Worm (Caenorhabditis elegans) whole organism, L4 larva: ENCODE data around the gene ZK632.11.

Experiments
- Y105C5A.15 ChIP-seq: fragments of 200-800 bp; sonication (Bioruptor generic); IDR thresholded peaks from 2 replicates; pipeline ENCODE4 v1.3.6; 2022; ENCODE audit warnings: missing genetic modification characterization, missing compliant biosample characterization
- Y75B8A.6 ChIP-seq: fragments of 200-800 bp; sonication (Bioruptor generic); IDR thresholded peaks from 2 replicates; pipeline ENCODE4 v1.3.6; 2022; ENCODE audit warnings: missing genetic modification reagents, missing genetic modification characterization, missing compliant biosample characterization
- aha-1 ChIP-seq: fragments of 150-350 bp; peaks from one replicate; lab custom pipeline; 2014; ENCODE audit warnings: missing biosample characterization, missing genetic modification characterization
- ama-1 ChIP-seq: fragments of 150-350 bp; optimal IDR thresholded peaks from 2 replicates; lab custom pipeline; 2014; ENCODE audit warnings: inconsistent platforms, mixed read lengths
- arid-1 ChIP-seq: fragments of 200-800 bp; sonication (Bioruptor generic); conservative IDR thresholded peaks from 2 replicates; pipeline ENCODE4 v1.3.6; 2022; ENCODE audit warnings: missing genetic modification reagents, missing genetic modification characterization, missing compliant biosample characterization
- ceh-62 ChIP-seq: sonication (generic microtip); optimal IDR thresholded peaks from 2 replicates; lab custom pipeline; 2017; ENCODE audit warnings: missing biosample characterization, missing genetic modification characterization
- ceh-82 ChIP-seq: sonication (generic microtip); optimal IDR thresholded peaks from 2 replicates; lab custom pipeline; 2017; ENCODE audit warnings: missing biosample characterization, missing genetic modification characterization
- ces-1 ChIP-seq: fragments of 150-350 bp; sonication (generic microtip); optimal IDR thresholded peaks from 4 replicates; lab custom pipeline; 2014; ENCODE audit warnings: missing biosample characterization, missing genetic modification reagents, missing genetic modification characterization
- daf-16 ChIP-seq, 3 experiments: sonication (generic microtip); optimal IDR thresholded peaks; 2 replicates each; lab custom pipeline; 2016 to 2017; ENCODE audit warnings: missing genetic modification characterization in 3 of 3, missing genetic modification reagents in 3 of 3, mild to moderate bottlenecking in 2 of 3, missing compliant biosample characterization in 2 of 3, missing biosample characterization in 1 of 3, moderate library complexity in 1 of 3
- dmd-6 ChIP-seq: fragments of 200-800 bp; sonication (Bioruptor generic); IDR thresholded peaks from 2 replicates; pipeline ENCODE4 v1.3.6; 2022; ENCODE audit warnings: missing genetic modification reagents, missing genetic modification characterization, missing compliant biosample characterization
- dve-1 ChIP-seq: sonication (generic microtip); optimal IDR thresholded peaks from 2 replicates; lab custom pipeline; 2017; ENCODE audit warnings: antibody characterized with exemption, mild to moderate bottlenecking, missing genetic modification characterization, missing compliant biosample characterization; ENCODE audit not compliant: insufficient read depth
- hif-1 ChIP-seq, 2 experiments: sonication (generic microtip); optimal IDR thresholded peaks; 2 replicates each; lab custom pipeline; 2016 to 2017; ENCODE audit warnings: missing compliant biosample characterization in 2 of 2, missing genetic modification characterization in 2 of 2, missing genetic modification reagents in 2 of 2, missing genotype in 2 of 2, mild to moderate bottlenecking in 1 of 2
- hlh-11 ChIP-seq: fragments of 200-800 bp; sonication (Bioruptor generic); optimal IDR thresholded peaks from 2 replicates; lab custom pipeline; 2018; ENCODE audit warnings: mild to moderate bottlenecking, missing genetic modification characterization, missing compliant biosample characterization
- hlh-30 ChIP-seq: sonication (generic microtip); optimal IDR thresholded peaks from 2 replicates; lab custom pipeline; 2017; ENCODE audit warnings: antibody characterized with exemption, mild to moderate bottlenecking, missing genetic modification characterization, missing compliant biosample characterization; ENCODE audit not compliant: insufficient read depth
- mdl-1 ChIP-seq, 2 experiments: fragments of 150-350 bp in 1 of 2; sonication (generic microtip) in 1 of 2; optimal IDR thresholded peaks; 2 replicates each; lab custom pipeline; 2014 to 2017; ENCODE audit warnings: missing biosample characterization in 2 of 2, missing genetic modification characterization in 2 of 2
- mep-1 ChIP-seq: fragments of 150-350 bp; sonication (generic microtip); optimal IDR thresholded peaks from 3 replicates; lab custom pipeline; 2014; ENCODE audit warnings: missing biosample characterization, missing genetic modification characterization
- mxl-3 ChIP-seq: fragments of 200-800 bp; sonication (Bioruptor generic); optimal IDR thresholded peaks from 2 replicates; lab custom pipeline; 2018; ENCODE audit warnings: mild to moderate bottlenecking, missing genetic modification characterization, missing compliant biosample characterization
- nhr-10 ChIP-seq: fragments of 150-350 bp; optimal IDR thresholded peaks from 2 replicates; lab custom pipeline; 2014; ENCODE audit warnings: missing biosample characterization, missing genetic modification characterization
- nhr-102 ChIP-seq: sonication (generic microtip); optimal IDR thresholded peaks from 2 replicates; lab custom pipeline; 2016; ENCODE audit warnings: mild to moderate bottlenecking, missing genetic modification characterization, moderate library complexity, missing compliant biosample characterization
- nhr-28 ChIP-seq: fragments of 150-350 bp; optimal IDR thresholded peaks from 2 replicates; lab custom pipeline; 2014; ENCODE audit warnings: missing biosample characterization, missing genetic modification characterization
- nhr-77 ChIP-seq: fragments of 150-350 bp; optimal IDR thresholded peaks from 2 replicates; lab custom pipeline; 2014; ENCODE audit warnings: missing biosample characterization, missing genetic modification characterization
- pha-4 ChIP-seq, 2 experiments: fragments of 150-350 bp in 1 of 2; fragments of 200-800 bp in 1 of 2; sonication (Bioruptor generic) in 1 of 2; IDR thresholded peaks in 1 of 2; optimal IDR thresholded peaks in 1 of 2; 2 replicates each; pipeline versions ENCODE4 v1.3.6 to Lab custom; 2014 to 2022; ENCODE audit warnings: missing genetic modification characterization in 2 of 2, missing genetic modification reagents in 2 of 2, missing biosample characterization in 1 of 2, missing compliant biosample characterization in 1 of 2
- php-3 ChIP-seq: fragments of 200-800 bp; sonication (Bioruptor generic); IDR thresholded peaks from 2 replicates; pipeline ENCODE4 v1.3.6; 2022; ENCODE audit warnings: missing genetic modification reagents, missing genetic modification characterization, missing compliant biosample characterization
- pqm-1 ChIP-seq: sonication (generic microtip); optimal IDR thresholded peaks from 2 replicates; lab custom pipeline; 2017; ENCODE audit warnings: missing biosample characterization, missing genetic modification characterization
- rbr-2 ChIP-seq: sonication (generic microtip); optimal IDR thresholded peaks from 2 replicates; lab custom pipeline; 2016; ENCODE audit warnings: missing genotype, missing genetic modification characterization, missing compliant biosample characterization
- sdz-12 ChIP-seq: fragments of 200-800 bp; sonication (Bioruptor generic); optimal IDR thresholded peaks from 2 replicates; lab custom pipeline; 2018; ENCODE audit warnings: mild to moderate bottlenecking, missing genetic modification characterization, missing compliant biosample characterization
- set-16 ChIP-seq: fragments of 200-800 bp; sonication (Bioruptor generic); IDR thresholded peaks from 2 replicates; pipeline ENCODE4 v1.3.6; 2022; ENCODE audit warnings: missing genetic modification reagents, missing genetic modification characterization, missing compliant biosample characterization
- tra-1 ChIP-seq: fragments of 200-800 bp; sonication (Bioruptor generic); IDR thresholded peaks from 2 replicates; pipeline ENCODE4 v1.3.6; 2022; ENCODE audit warnings: missing genetic modification reagents, missing genetic modification characterization, missing compliant biosample characterization
- unc-130 ChIP-seq: sonication (generic microtip); optimal IDR thresholded peaks from 2 replicates; lab custom pipeline; 2016; ENCODE audit warnings: missing genetic modification reagents, missing genetic modification characterization, missing compliant biosample characterization
- unc-39 ChIP-seq: sonication (generic microtip); optimal IDR thresholded peaks from 2 replicates; lab custom pipeline; 2017; ENCODE audit warnings: missing biosample characterization, missing genetic modification characterization
- unc-62 ChIP-seq, 3 experiments: fragments of 150-350 bp in 1 of 3; sonication (generic microtip); optimal IDR thresholded peaks in 2 of 3; peaks in 1 of 3; 1 replicate in 1 of 3; 2 replicates in 2 of 3; lab custom pipeline; 2014 to 2017; ENCODE audit warnings: missing biosample characterization in 3 of 3, missing genetic modification characterization in 3 of 3, missing genetic modification reagents in 3 of 3, missing genotype in 1 of 3
- zfp-3 ChIP-seq: fragments of 200-800 bp; sonication (Bioruptor generic); conservative IDR thresholded peaks from 2 replicates; pipeline ENCODE4 v1.3.6; 2022; ENCODE audit warnings: missing genetic modification reagents, missing genetic modification characterization, missing compliant biosample characterization
- ztf-11 ChIP-seq: fragments of 150-350 bp; optimal IDR thresholded peaks from 2 replicates; lab custom pipeline; 2014; ENCODE audit warnings: missing biosample characterization, missing genetic modification characterization

ZK632.11 gene

ce11 chrIII:9849950-9850349 lies 22.2 kb downstream of the ZK632.11 start:
- peak; percentile 85 for TF ChIP-seq dve-1 (tag; lab: Kevin White, UChicago)
- peak in 1 of 2 experiments; percentile 54 for TF ChIP-seq mdl-1 (tag; optimal IDR thresholded peaks at IDR 0.05; lab: Kevin White, UChicago)
- no peak for TF ChIP-seq Y105C5A.15 (GFP tag; lab: Robert Waterston, UW)
- no peak for TF ChIP-seq arid-1 (GFP tag; lab: Robert Waterston, UW)
- peak; percentile 45 for TF ChIP-seq pqm-1 (tag; lab: Kevin White, UChicago)
- TF ChIP-seq hlh-11 (tag; lab: Kevin White, UChicago), result peak; percentile 58
- TF ChIP-seq pha-4 (GFP tag; IDR thresholded peaks at IDR 0.05; lab: Robert Waterston, UW), result no peak
- TF ChIP-seq pha-4 (tag; optimal IDR thresholded peaks at IDR 0.05; lab: Kevin White, UChicago), result no peak
- TF ChIP-seq daf-16 (GFP tag; optimal IDR thresholded peaks at IDR 0.05; lab: Kevin White, UChicago), result no peak
- TF ChIP-seq daf-16 (tag; optimal IDR thresholded peaks at IDR 0.05; lab: Kevin White, UChicago), result peak; percentile 94
- TF ChIP-seq mep-1 (tag; lab: Kevin White, UChicago), result peak; percentile 6
- peak; percentile 63 for TF ChIP-seq dmd-6 (GFP tag; lab: Robert Waterston, UW)
- TF ChIP-seq unc-62 (GFP tag; optimal IDR thresholded peaks at IDR 0.05 in 1 of 2; lab: Kevin White, UChicago), result peak in 1 of 2 experiments; percentile 73
- no peak for TF ChIP-seq unc-62 (tag; optimal IDR thresholded peaks at IDR 0.05; lab: Kevin White, UChicago)
- no peak for TF ChIP-seq ztf-11
- TF ChIP-seq nhr-28 (tag; lab: Kevin White, UChicago), result peak; percentile 87
- no peak for TF ChIP-seq ceh-82 (tag; lab: Kevin White, UChicago)
- no peak for TF ChIP-seq ama-1
- TF ChIP-seq hif-1 (tag; optimal IDR thresholded peaks at IDR 0.05; lab: Kevin White, UChicago), result no peak
- TF ChIP-seq nhr-102 (tag; lab: Kevin White, UChicago), result peak; percentile 10
- TF ChIP-seq mxl-3, result peak; percentile 47
- peak; percentile 65 for TF ChIP-seq php-3 (GFP tag; lab: Robert Waterston, UW)
- no peak for TF ChIP-seq set-16
- TF ChIP-seq hlh-30 (tag; lab: Kevin White, UChicago), result peak; percentile 57
- peak; percentile 33 for TF ChIP-seq nhr-77 (tag; lab: Kevin White, UChicago)
- 0 out of 2 replicates have a peak, but pooled peaks have one; percentile 43 for TF ChIP-seq tra-1 (GFP tag; lab: Robert Waterston, UW)

- TF ChIP-seq rbr-2 (tag; lab: Kevin White, UChicago) (no peak), zfp-3 (no peak), nhr-10 (tag; lab: Kevin White, UChicago) (peak; percentile 10), ceh-62 (tag; lab: Kevin White, UChicago) (no peak), dmd-6 (GFP tag; lab: Robert Waterston, UW) (peak; percentile 39; the same call in 1 of the 2 replicates), nhr-28 (tag; lab: Kevin White, UChicago) (peak; percentile 51), sdz-12 (GFP tag; lab: Kevin White, UChicago) (no peak), unc-39 (tag; lab: Kevin White, UChicago) (no peak), ces-1 (no peak), daf-16 (GFP tag; optimal IDR thresholded peaks at IDR 0.05; lab: Kevin White, UChicago) (no peak), daf-16 (tag; optimal IDR thresholded peaks at IDR 0.05; lab: Kevin White, UChicago) (peak; percentile 62), hlh-11 (tag; lab: Kevin White, UChicago) (peak; percentile 18), dve-1 (tag; lab: Kevin White, UChicago) (peak; percentile 8), Y75B8A.6 (no peak)
- TF ChIP-seq, all 104 proteins: peak for 6
Observed at ce11 chrIII:9850877-9851276, 23.2 kb downstream of the ZK632.11 start.

DNA sequence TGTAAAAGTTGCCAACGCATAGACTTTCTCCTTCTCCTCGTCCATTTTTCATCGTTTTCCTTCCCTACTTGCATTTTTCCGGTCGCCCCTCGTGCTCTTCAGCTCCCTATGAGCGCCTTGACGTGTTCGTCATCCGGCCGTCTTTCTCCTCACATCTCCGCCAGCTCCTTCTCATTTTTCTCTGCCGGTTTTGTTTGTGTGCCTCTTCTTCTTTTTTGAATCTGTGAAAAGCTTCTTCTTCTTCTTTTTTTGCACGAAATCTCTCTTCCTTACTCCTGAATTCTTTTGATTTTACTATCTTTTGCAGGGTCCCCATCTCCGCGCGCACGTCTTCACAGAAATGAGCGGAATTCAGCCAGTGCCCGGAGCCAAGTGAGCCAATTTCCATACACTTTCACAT lies 23.8 kb downstream of the ZK632.11 start, which contains the start of gene K11H3.3:
K11H3.3 (plus strand) TSS at position 308 of the 400 bp plus-strand sequence.
- TF ChIP-seq unc-62 (GFP tag; optimal IDR thresholded peaks at IDR 0.05 in 1 of 2; lab: Kevin White, UChicago) (no peak), unc-62 (tag; optimal IDR thresholded peaks at IDR 0.05; lab: Kevin White, UChicago) (no peak), aha-1 (peak; percentile 54), set-16 (0 out of 2 replicates have a peak, but pooled peaks have one; percentile 17), hlh-30 (tag; lab: Kevin White, UChicago) (peak; percentile 13), mep-1 (tag; lab: Kevin White, UChicago) (peak; percentile 8), unc-130 (GFP tag; lab: Kevin White, UChicago) (no peak), unc-39 (tag; lab: Kevin White, UChicago) (no peak)
